Worm (Caenorhabditis elegans) whole organism, early embryonic: Measurements from ENCODE around the gene F53A2.3.

Experiments used
- ama-1 ChIP-seq: fragments of 150-350 bp; optimal IDR thresholded peaks from 2 replicates; lab custom pipeline; 2014
- tbx-11 ChIP-seq: fragments of 200-800 bp; sonication (Bioruptor generic); IDR thresholded peaks from 2 replicates; pipeline ENCODE4 v1.3.6; 2022; ENCODE audit warnings: missing genetic modification characterization, missing compliant biosample characterization

ce11 chrIII:13314636-13315035 is 24.9 kb downstream of the F53A2.3 start:
- TF ChIP-seq ama-1 (lab: Kevin White, UChicago) (no peak), tbx-11 (no peak)
